Worm (Caenorhabditis elegans): ENCODE results near the gene lev-9.

DNA sequence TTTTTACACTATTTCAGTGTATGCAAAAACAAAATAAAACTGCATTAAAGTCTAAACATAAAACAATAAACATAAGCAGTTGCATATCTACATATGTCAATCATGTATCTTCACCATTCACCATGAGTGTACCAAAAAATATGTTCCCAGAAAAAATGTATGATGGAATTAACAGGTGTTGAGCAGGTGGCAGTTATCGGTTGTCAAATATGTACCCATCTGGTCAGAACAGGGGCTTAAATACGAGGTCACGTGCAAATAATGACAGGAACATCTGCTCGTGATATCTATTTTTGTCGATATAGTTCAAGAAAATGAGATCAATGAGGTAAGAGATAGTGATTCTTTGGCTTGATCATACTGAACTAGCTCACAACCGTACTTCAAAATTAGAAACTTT is 32.5 kb downstream of the lev-9 start:
- TF ChIP-seq ztf-29 (GFP tag; IDR thresholded peaks at IDR 0.05) = no peak
- TF ChIP-seq ztf-23 (GFP tag; IDR thresholded peaks at IDR 0.05) = no peak
- no peak for TF ChIP-seq flt-1 (GFP tag; IDR thresholded peaks at IDR 0.05)
- no peak for TF ChIP-seq cog-1 (tag; optimal IDR thresholded peaks at IDR 0.05)
- no peak for TF ChIP-seq T22C8.4 (GFP tag; IDR thresholded peaks at IDR 0.05)
- no peak for TF ChIP-seq tab-1 (GFP tag; IDR thresholded peaks at IDR 0.05)
- no peak for TF ChIP-seq klf-2 (GFP tag; conservative IDR thresholded peaks at IDR 0.05)
- no peak for TF ChIP-seq ref-1 (GFP tag; conservative IDR thresholded peaks at IDR 0.05)

Measured in whole organism, midembryonic.